Fruit fly (Drosophila melanogaster) whole organism, embryonic: Measurements from ENCODE around the gene CG16972.

Experiments
- Atf3 ChIP-seq: fragments of 200-800 bp; sonication (Bioruptor generic); optimal IDR thresholded peaks from 3 replicates; lab custom pipeline; 2016; ENCODE audit warnings: missing biosample characterization, missing genetic modification characterization
- CG10274 ChIP-seq: fragments of 200-800 bp; sonication (Bioruptor generic); optimal IDR thresholded peaks from 3 replicates; lab custom pipeline; 2017; ENCODE audit warnings: missing biosample characterization, mild to moderate bottlenecking, missing genetic modification characterization
- CG10462 ChIP-seq: fragments of 200-800 bp; sonication (Bioruptor generic); optimal IDR thresholded peaks from 2 replicates; lab custom pipeline; 2016; ENCODE audit warnings: missing biosample characterization, missing genetic modification characterization
- CG11560 ChIP-seq: fragments of 200-800 bp; sonication (Bioruptor generic); IDR thresholded peaks from 3 replicates; pipeline ENCODE4 v1.3.6; 2022; ENCODE audit warnings: missing biosample characterization, missing genetic modification characterization
- CG12155 ChIP-seq: fragments of 200-800 bp; sonication (Bioruptor generic); optimal IDR thresholded peaks from 3 replicates; lab custom pipeline; 2016; ENCODE audit warnings: missing biosample characterization, missing genetic modification characterization
- CG12299 ChIP-seq: fragments of 200-800 bp; sonication (Bioruptor generic); optimal IDR thresholded peaks from 2 replicates; lab custom pipeline; 2018; ENCODE audit warnings: missing biosample characterization, mild to moderate bottlenecking, missing genetic modification characterization
- CG12769 ChIP-seq: fragments of 200-800 bp; sonication (Bioruptor generic); optimal IDR thresholded peaks from 2 replicates; lab custom pipeline; 2019; ENCODE audit warnings: missing biosample characterization, mild to moderate bottlenecking, missing genetic modification characterization, moderate library complexity
- CG13123 ChIP-seq: fragments of 200-800 bp; sonication (Bioruptor generic); optimal IDR thresholded peaks from 2 replicates; lab custom pipeline; 2016; ENCODE audit warnings: missing biosample characterization, missing genetic modification characterization
- CG14050 ChIP-seq: fragments of 200-800 bp; sonication (Bioruptor generic); IDR thresholded peaks from 3 replicates; pipeline ENCODE4 v1.3.6; 2022; ENCODE audit warnings: missing biosample characterization, missing genetic modification characterization
- CG15073 ChIP-seq: fragments of 200-800 bp; sonication (Bioruptor generic); optimal IDR thresholded peaks from 2 replicates; lab custom pipeline; 2016; ENCODE audit warnings: missing biosample characterization, missing genetic modification characterization
- CG16815 ChIP-seq: fragments of 200-800 bp; sonication (Bioruptor generic); optimal IDR thresholded peaks from 3 replicates; lab custom pipeline; 2017; ENCODE audit warnings: missing biosample characterization, mild to moderate bottlenecking, missing genetic modification characterization
- CG2129 ChIP-seq: fragments of 200-800 bp; sonication (Bioruptor generic); IDR thresholded peaks from 2 replicates; pipeline ENCODE4 v1.3.6; 2022; ENCODE audit warnings: missing biosample characterization, missing genetic modification characterization; ENCODE audit not compliant: partially characterized antibody
- CG31365 ChIP-seq: fragments of 200-800 bp; sonication (Bioruptor generic); optimal IDR thresholded peaks from 2 replicates; lab custom pipeline; 2018; ENCODE audit warnings: missing biosample characterization, mild to moderate bottlenecking, missing genetic modification characterization
- CG3163 ChIP-seq: fragments of 200-800 bp; sonication (Bioruptor generic); optimal IDR thresholded peaks from 3 replicates; lab custom pipeline; 2016; ENCODE audit warnings: missing biosample characterization, missing genetic modification characterization
- CG3407 ChIP-seq: fragments of 200-800 bp; sonication (Bioruptor generic); optimal IDR thresholded peaks from 2 replicates; lab custom pipeline; 2018; ENCODE audit warnings: missing biosample characterization, mild to moderate bottlenecking, missing genetic modification characterization
- CG4730 ChIP-seq: fragments of 200-800 bp; sonication (Bioruptor generic); IDR thresholded peaks from 2 replicates; pipeline ENCODE4 v1.3.6; 2022; ENCODE audit warnings: missing biosample characterization, missing genetic modification characterization
- CG7963 ChIP-seq: fragments of 200-800 bp; sonication (Bioruptor generic); IDR thresholded peaks from 3 replicates; pipeline ENCODE4 v1.3.6; 2022; ENCODE audit warnings: missing biosample characterization, missing genetic modification characterization; ENCODE audit not compliant: partially characterized antibody
- CG9609 ChIP-seq: fragments of 200-800 bp; sonication (Bioruptor generic); optimal IDR thresholded peaks from 3 replicates; lab custom pipeline; 2016; ENCODE audit warnings: missing biosample characterization, missing genetic modification characterization
- CG9797 ChIP-seq: fragments of 200-800 bp; sonication (Bioruptor generic); optimal IDR thresholded peaks from 3 replicates; lab custom pipeline; 2018; ENCODE audit warnings: missing biosample characterization, mild to moderate bottlenecking, missing genetic modification characterization
- Dip3 ChIP-seq: fragments of 200-800 bp; sonication (Bioruptor generic); optimal IDR thresholded peaks from 3 replicates; lab custom pipeline; 2016; ENCODE audit warnings: missing biosample characterization, missing genetic modification characterization
- E2f2 ChIP-seq: fragments of 200-800 bp; sonication (Bioruptor generic); IDR thresholded peaks from 2 replicates; pipeline ENCODE4 v1.3.6; 2022; ENCODE audit warnings: missing biosample characterization, missing genetic modification characterization
- HmgZ ChIP-seq: fragments of 200-800 bp; sonication (Bioruptor generic); optimal IDR thresholded peaks from 2 replicates; lab custom pipeline; 2018; ENCODE audit warnings: missing biosample characterization, mild to moderate bottlenecking, missing genetic modification characterization
- Lpt ChIP-seq: fragments of >200 bp; optimal IDR thresholded peaks from 2 replicates; lab custom pipeline; 2018; ENCODE audit warnings: missing biosample characterization, missing genetic modification characterization
- MESR4 ChIP-seq: fragments of 200-800 bp; sonication (Bioruptor generic); optimal IDR thresholded peaks from 2 replicates; lab custom pipeline; 2018; ENCODE audit warnings: missing biosample characterization, mild to moderate bottlenecking, missing genetic modification characterization, moderate library complexity
- Rfx ChIP-seq: fragments of 200-800 bp; sonication (Bioruptor generic); IDR thresholded peaks from 2 replicates; pipeline ENCODE4 v1.3.6; 2022; ENCODE audit warnings: missing biosample characterization, missing genetic modification characterization
- Sox100B ChIP-seq: fragments of 200-800 bp; sonication (Bioruptor generic); optimal IDR thresholded peaks from 3 replicates; lab custom pipeline; 2018; ENCODE audit warnings: missing biosample characterization, mild to moderate bottlenecking, missing genetic modification characterization
- Trl ChIP-seq, 3 experiments: fragments of >200 bp in 2 of 3; fragments of 200-800 bp in 1 of 3; sonication (Bioruptor generic) in 1 of 3; optimal IDR thresholded peaks; 2 replicates in 1 of 3; 3 replicates in 2 of 3; lab custom pipeline; 2016 to 2017; ENCODE audit warnings: missing biosample characterization in 1 of 3, missing genetic modification characterization in 1 of 3
- Xbp1 ChIP-seq: fragments of 200-800 bp; sonication (Bioruptor generic); optimal IDR thresholded peaks from 3 replicates; lab custom pipeline; 2016; ENCODE audit warnings: missing biosample characterization, mild to moderate bottlenecking, missing genetic modification characterization
- ac ChIP-seq: fragments of 200-800 bp; sonication (Bioruptor generic); optimal IDR thresholded peaks from 3 replicates; lab custom pipeline; 2017; ENCODE audit warnings: missing biosample characterization, mild to moderate bottlenecking, missing genetic modification characterization
- amos ChIP-seq: fragments of 200-800 bp; sonication (Bioruptor generic); IDR thresholded peaks from 2 replicates; pipeline ENCODE4 v1.3.6; 2022; ENCODE audit warnings: missing biosample characterization, missing genetic modification characterization; ENCODE audit not compliant: partially characterized antibody
- ap ChIP-seq: fragments of 200-800 bp; sonication (Bioruptor generic); IDR thresholded peaks from 2 replicates; pipeline ENCODE4 v1.3.6; 2022; ENCODE audit warnings: missing biosample characterization, missing genetic modification characterization
- bowl ChIP-seq: fragments of 200-800 bp; sonication (Bioruptor generic); IDR thresholded peaks from 2 replicates; pipeline ENCODE4 v1.3.6; 2022; ENCODE audit warnings: missing biosample characterization, missing genetic modification characterization
- ci ChIP-seq: fragments of 200-800 bp; sonication (Bioruptor generic); IDR thresholded peaks from 3 replicates; pipeline ENCODE4 v1.3.6; 2022; ENCODE audit warnings: missing biosample characterization, missing genetic modification characterization
- disco-r ChIP-seq: fragments of 200-800 bp; sonication (Bioruptor generic); optimal IDR thresholded peaks from 2 replicates; lab custom pipeline; 2016; ENCODE audit warnings: missing biosample characterization, missing genetic modification characterization
- eve ChIP-seq, 2 experiments: fragments of >200 bp; optimal IDR thresholded peaks; 2 replicates each; lab custom pipeline; 2017; ENCODE audit warnings: missing biosample characterization in 2 of 2, missing genetic modification characterization in 2 of 2
- grn ChIP-seq: fragments of 200-800 bp; sonication (Bioruptor generic); optimal IDR thresholded peaks from 3 replicates; lab custom pipeline; 2017; ENCODE audit warnings: missing biosample characterization, missing genetic modification characterization
- hbn ChIP-seq: fragments of 200-800 bp; sonication (Bioruptor generic); IDR thresholded peaks from 2 replicates; pipeline ENCODE4 v1.3.6; 2022; ENCODE audit warnings: missing biosample characterization, missing genetic modification characterization; ENCODE audit not compliant: partially characterized antibody
- jigr1 ChIP-seq: fragments of 200-800 bp; sonication (Bioruptor generic); IDR thresholded peaks from 3 replicates; pipeline ENCODE4 v1.3.6; 2022; ENCODE audit warnings: missing biosample characterization, missing genetic modification characterization
- lov ChIP-seq, 2 experiments: fragments of 200-800 bp in 1 of 2; fragments of >200 bp in 1 of 2; sonication (Bioruptor generic) in 1 of 2; IDR thresholded peaks in 1 of 2; optimal IDR thresholded peaks in 1 of 2; 2 replicates in 1 of 2; 3 replicates in 1 of 2; pipeline versions ENCODE4 v1.3.6 to Lab custom; 2017 to 2022; ENCODE audit warnings: missing biosample characterization in 1 of 2, missing genetic modification characterization in 1 of 2
- pita ChIP-seq: fragments of 200-800 bp; sonication (Bioruptor generic); optimal IDR thresholded peaks from 2 replicates; lab custom pipeline; 2017; ENCODE audit warnings: missing biosample characterization, mild to moderate bottlenecking, missing genetic modification characterization
- pnt ChIP-seq: fragments of 200-800 bp; sonication (Bioruptor generic); optimal IDR thresholded peaks from 3 replicates; lab custom pipeline; 2016; ENCODE audit warnings: missing biosample characterization, missing genetic modification characterization
- ranshi ChIP-seq: fragments of 200-800 bp; sonication (Bioruptor generic); IDR thresholded peaks from 2 replicates; pipeline ENCODE4 v1.3.6; 2022; ENCODE audit warnings: missing biosample characterization, missing genetic modification characterization
- scrt ChIP-seq: fragments of 200-800 bp; sonication (Bioruptor generic); optimal IDR thresholded peaks from 2 replicates; lab custom pipeline; 2018; ENCODE audit warnings: missing biosample characterization, mild to moderate bottlenecking, missing genetic modification characterization, moderate library complexity
- sna ChIP-seq: fragments of 200-800 bp; sonication (Bioruptor generic); IDR thresholded peaks from 2 replicates; pipeline ENCODE4 v1.3.6; 2022; ENCODE audit warnings: missing biosample characterization, missing genetic modification characterization; ENCODE audit not compliant: partially characterized antibody
- ssp ChIP-seq: fragments of 200-800 bp; sonication (Bioruptor generic); IDR thresholded peaks from 2 replicates; pipeline ENCODE4 v1.3.6; 2022; ENCODE audit warnings: missing biosample characterization, missing genetic modification characterization
- stc ChIP-seq: fragments of 200-800 bp; sonication (Bioruptor generic); IDR thresholded peaks from 2 replicates; pipeline ENCODE4 v1.3.6; 2022; ENCODE audit warnings: missing biosample characterization, missing genetic modification characterization
- toy ChIP-seq: fragments of 200-800 bp; sonication (Bioruptor generic); IDR thresholded peaks from 2 replicates; pipeline ENCODE4 v1.3.6; 2022; ENCODE audit warnings: missing biosample characterization, missing genetic modification characterization
- ttk ChIP-seq: fragments of 200-800 bp; sonication (Bioruptor generic); IDR thresholded peaks from 2 replicates; pipeline ENCODE4 v2.1.2; 2022; ENCODE audit warnings: missing biosample characterization, missing genetic modification characterization
- unc-4 ChIP-seq: fragments of 200-800 bp; sonication (Bioruptor generic); IDR thresholded peaks from 2 replicates; pipeline ENCODE4 v1.3.6; 2022; ENCODE audit warnings: missing biosample characterization, missing genetic modification characterization; ENCODE audit not compliant: partially characterized antibody
- usp ChIP-seq: fragments of >200 bp; optimal IDR thresholded peaks from 2 replicates; lab custom pipeline; 2017; ENCODE audit warnings: missing biosample characterization, missing genetic modification characterization
- wek ChIP-seq: fragments of 200-800 bp; sonication (Bioruptor generic); optimal IDR thresholded peaks from 3 replicates; lab custom pipeline; 2018; ENCODE audit warnings: missing biosample characterization, mild to moderate bottlenecking, missing genetic modification characterization, moderate library complexity

CG16972 gene

DNA sequence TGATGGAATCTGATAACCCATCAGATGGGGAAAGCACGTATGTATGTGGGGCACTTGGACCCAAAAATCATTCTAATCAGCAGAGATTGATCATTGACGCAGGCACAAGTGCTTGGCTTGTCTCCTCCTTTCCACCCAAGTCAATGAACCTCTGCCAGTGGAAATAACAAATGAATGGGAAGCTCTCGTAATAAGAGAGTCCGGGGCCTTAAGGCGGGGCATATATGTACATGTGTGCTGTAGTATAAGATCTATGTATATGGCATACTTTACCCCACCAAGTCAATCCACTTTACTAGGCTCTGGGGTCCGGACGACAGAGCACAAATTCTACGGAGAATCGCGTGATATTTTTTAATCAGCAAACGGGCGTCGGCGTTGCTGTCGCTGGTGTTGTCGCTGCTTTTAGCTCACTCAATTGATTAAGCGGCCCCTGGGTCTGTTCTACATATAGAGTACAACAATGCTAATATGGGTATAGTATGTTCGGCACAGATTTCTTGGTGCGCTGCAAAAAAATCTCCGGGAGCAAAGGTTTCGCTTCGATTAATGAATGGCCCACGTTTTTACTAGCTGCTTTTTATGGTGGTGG, 3.1 kb upstream of the CG16972 start (continued):
- TF ChIP-seq Rfx (GFP tag; lab: Robert Waterston, UW) (0 out of 2 replicates have a peak, but pooled peaks have one; percentile 23), ac (GFP tag; lab: Kevin White, UChicago) (no peak), pnt (GFP tag; lab: Kevin White, UChicago) (no peak), CG9609 (GFP tag; lab: Kevin White, UChicago) (no peak), MESR4 (GFP tag; lab: Kevin White, UChicago) (no peak), CG3163 (GFP tag; lab: Kevin White, UChicago) (no peak), CG12769 (no peak), Dip3 (no peak), ap (GFP tag; lab: Robert Waterston, UW) (no peak), eve (GFP tag; optimal IDR thresholded peaks at IDR 0.05; lab: Kevin White, UChicago) (no peak), sna (GFP tag; lab: Robert Waterston, UW) (no peak), stc (GFP tag; lab: Robert Waterston, UW) (no peak), CG10462 (GFP tag; lab: Kevin White, UChicago) (no peak), Trl (optimal IDR thresholded peaks at IDR 0.05; lab: Kevin White, UChicago) (no peak), Trl (GFP tag; optimal IDR thresholded peaks at IDR 0.05; lab: Kevin White, UChicago) (no peak), Sox100B (GFP tag; lab: Kevin White, UChicago) (no peak), lov (optimal IDR thresholded peaks at IDR 0.05; lab: Kevin White, UChicago) (no peak), lov (GFP tag; IDR thresholded peaks at IDR 0.05; lab: Robert Waterston, UW) (no peak), pita (GFP tag; lab: Kevin White, UChicago) (no peak), toy (no peak), CG3407 (no peak), CG12155 (GFP tag; lab: Kevin White, UChicago) (no peak), HmgZ (tag; lab: Kevin White, UChicago) (peak; percentile 50), CG2129 (GFP tag; lab: Robert Waterston, UW) (no peak), Xbp1 (GFP tag; lab: Kevin White, UChicago) (no peak), Atf3 (GFP tag; lab: Kevin White, UChicago) (no peak), hbn (GFP tag; lab: Robert Waterston, UW) (no peak), CG16815 (no peak), CG11560 (tag; lab: Robert Waterston, UW) (no peak), CG15073 (GFP tag; lab: Kevin White, UChicago) (no peak), bowl (GFP tag; lab: Robert Waterston, UW) (no peak), CG13123 (GFP tag; lab: Kevin White, UChicago) (no peak), Lpt (no peak), E2f2 (GFP tag; lab: Robert Waterston, UW) (no peak), CG14050 (no peak), wek (GFP tag; lab: Kevin White, UChicago) (no peak)
- TF ChIP-seq, all 482 proteins: peak for 40

DNA sequence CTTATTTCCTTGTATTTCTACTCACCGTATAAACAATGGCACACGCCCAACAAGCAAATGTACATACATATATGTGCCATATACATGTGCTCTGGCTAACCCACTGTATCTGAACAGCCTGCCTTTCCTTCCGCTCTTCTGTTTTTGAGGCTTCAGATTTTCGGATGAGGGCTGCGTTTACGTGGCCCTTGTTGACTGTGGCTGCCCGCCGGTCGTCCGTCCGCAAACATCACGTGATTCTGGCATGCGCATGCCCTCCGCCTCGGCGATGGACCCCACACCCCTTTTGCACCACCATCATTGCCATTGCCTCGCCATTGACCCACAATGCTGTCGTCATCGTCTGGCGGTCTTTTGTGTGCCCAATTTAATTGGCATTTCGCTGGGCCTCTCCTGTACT, 2.2 kb upstream of the CG16972 start:
- TF ChIP-seq scrt (GFP tag; lab: Kevin White, UChicago) (peak; percentile 44), usp (GFP tag; lab: Kevin White, UChicago) (no peak), jigr1 (no peak), CG7963 (GFP tag; lab: Robert Waterston, UW) (no peak), unc-4 (no peak), CG12299 (tag; lab: Kevin White, UChicago) (no peak), ci (GFP tag; lab: Robert Waterston, UW) (peak; percentile 80; the same call in 1 of the 3 replicates), disco-r (GFP tag; lab: Kevin White, UChicago) (no peak), grn (GFP tag; lab: Kevin White, UChicago) (no peak), ttk (GFP tag; lab: Robert Waterston, UW) (no peak), ssp (GFP tag; lab: Robert Waterston, UW) (no peak), CG31365 (tag; lab: Kevin White, UChicago) (peak; percentile 41), CG10274 (GFP tag; lab: Kevin White, UChicago) (no peak), amos (GFP tag; lab: Robert Waterston, UW) (no peak), CG4730 (0 out of 2 replicates have a peak, but pooled peaks have one; percentile 24), ranshi (GFP tag; lab: Robert Waterston, UW) (no peak; the same call in 1 of the 2 replicates), CG9797 (GFP tag; lab: Kevin White, UChicago) (no peak)
